Fruit fly (Drosophila melanogaster) whole organism, embryonic: ENCODE results near the gene ClpP.
A peak's percentile ranks its signal among the peaks of the same experiment; 100 is the strongest.

Source experiments
- CG10209 ChIP-seq: fragments of 200-800 bp; sonication (Bioruptor generic); optimal IDR thresholded peaks from 3 replicates; lab custom pipeline; 2017; ENCODE audit warnings: missing biosample characterization, mild to moderate bottlenecking, missing genetic modification characterization, missing genetic modification reagents
- CG11085 ChIP-seq: fragments of 200-800 bp; sonication (Bioruptor generic); IDR thresholded peaks from 2 replicates; pipeline ENCODE4 v1.3.6; 2022; ENCODE audit warnings: missing biosample characterization, missing genetic modification characterization
- CG12071 ChIP-seq: fragments of 200-800 bp; sonication (Bioruptor generic); optimal IDR thresholded peaks from 3 replicates; lab custom pipeline; 2018; ENCODE audit warnings: missing biosample characterization, mild to moderate bottlenecking, missing genetic modification characterization
- CG12155 ChIP-seq: fragments of 200-800 bp; sonication (Bioruptor generic); optimal IDR thresholded peaks from 3 replicates; lab custom pipeline; 2016; ENCODE audit warnings: missing biosample characterization, missing genetic modification characterization
- CG1233 ChIP-seq: fragments of 200-800 bp; sonication (Bioruptor generic); optimal IDR thresholded peaks from 4 replicates; lab custom pipeline; 2018; ENCODE audit warnings: missing biosample characterization, mild to moderate bottlenecking, missing genetic modification characterization
- CG14014 ChIP-seq: fragments of 200-800 bp; sonication (Bioruptor generic); IDR thresholded peaks from 2 replicates; pipeline ENCODE4 v1.3.6; 2022; ENCODE audit warnings: missing biosample characterization, missing genetic modification characterization
- CG14860 ChIP-seq: fragments of 200-800 bp; sonication (Bioruptor generic); IDR thresholded peaks from 3 replicates; pipeline ENCODE4 v1.3.6; 2022; ENCODE audit warnings: missing biosample characterization, missing genetic modification characterization; ENCODE audit not compliant: partially characterized antibody
- CG17361 ChIP-seq: fragments of 200-800 bp; sonication (Bioruptor generic); IDR thresholded peaks from 3 replicates; pipeline ENCODE4 v1.3.6; 2022; ENCODE audit warnings: missing biosample characterization, missing genetic modification characterization
- CG1792 ChIP-seq: fragments of 200-800 bp; sonication (Bioruptor generic); optimal IDR thresholded peaks from 2 replicates; lab custom pipeline; 2016; ENCODE audit warnings: missing biosample characterization, missing genetic modification characterization
- CG18599 ChIP-seq: fragments of 200-800 bp; sonication (Bioruptor generic); optimal IDR thresholded peaks from 3 replicates; lab custom pipeline; 2017; ENCODE audit warnings: missing biosample characterization, missing genetic modification characterization, mild to moderate bottlenecking, moderate library complexity, missing genetic modification reagents
- CG2202 ChIP-seq: fragments of 200-800 bp; sonication (Bioruptor generic); optimal IDR thresholded peaks from 2 replicates; lab custom pipeline; 2018; ENCODE audit warnings: missing biosample characterization, mild to moderate bottlenecking, missing genetic modification characterization
- CG2678 ChIP-seq: fragments of 200-800 bp; sonication (Bioruptor generic); optimal IDR thresholded peaks from 3 replicates; lab custom pipeline; 2019; ENCODE audit warnings: missing biosample characterization, mild to moderate bottlenecking, missing genetic modification characterization, moderate library complexity
- CG2712 ChIP-seq: fragments of 200-800 bp; optimal IDR thresholded peaks from 3 replicates; lab custom pipeline; 2019; ENCODE audit warnings: missing biosample characterization, mild to moderate bottlenecking, missing genetic modification characterization, moderate library complexity
- CG31224 ChIP-seq: fragments of 200-800 bp; sonication (Bioruptor generic); IDR thresholded peaks from 2 replicates; pipeline ENCODE4 v1.3.6; 2022; ENCODE audit warnings: missing biosample characterization, missing genetic modification characterization
- CG34224 ChIP-seq: fragments of 200-800 bp; sonication (Bioruptor generic); IDR thresholded peaks from 3 replicates; pipeline ENCODE4 v1.3.6; 2022; ENCODE audit warnings: missing biosample characterization, missing genetic modification characterization; ENCODE audit not compliant: partially characterized antibody
- CG3838 ChIP-seq: fragments of 200-800 bp; sonication (Bioruptor generic); optimal IDR thresholded peaks from 3 replicates; lab custom pipeline; 2016; ENCODE audit warnings: missing biosample characterization, missing genetic modification characterization
- CG3995 ChIP-seq: fragments of 200-800 bp; sonication (Bioruptor generic); optimal IDR thresholded peaks from 3 replicates; lab custom pipeline; 2016; ENCODE audit warnings: missing biosample characterization, missing genetic modification characterization
- CG4360 ChIP-seq: fragments of 200-800 bp; sonication (Bioruptor generic); IDR thresholded peaks from 2 replicates; pipeline ENCODE4 v1.3.6; 2022; ENCODE audit warnings: missing biosample characterization, missing genetic modification characterization
- CG4617 ChIP-seq: fragments of 200-800 bp; sonication (Bioruptor generic); optimal IDR thresholded peaks from 3 replicates; lab custom pipeline; 2016; ENCODE audit warnings: missing biosample characterization, missing genetic modification characterization, borderline replicate concordance
- CG4820 ChIP-seq: fragments of 200-800 bp; sonication (Bioruptor generic); optimal IDR thresholded peaks from 3 replicates; lab custom pipeline; 2016; ENCODE audit warnings: missing biosample characterization, missing genetic modification characterization
- CG5953 ChIP-seq: fragments of 200-800 bp; sonication (Bioruptor generic); IDR thresholded peaks from 2 replicates; pipeline ENCODE4 v1.3.6; 2022; ENCODE audit warnings: missing biosample characterization, missing genetic modification characterization
- CG6175 ChIP-seq: fragments of 200-800 bp; sonication (Bioruptor generic); IDR thresholded peaks from 3 replicates; pipeline ENCODE4 v1.3.6; 2022; ENCODE audit warnings: missing biosample characterization, missing genetic modification characterization
- CG7357 ChIP-seq: fragments of 200-800 bp; sonication (Bioruptor generic); IDR thresholded peaks from 3 replicates; pipeline ENCODE4 v1.3.6; 2022; ENCODE audit warnings: missing biosample characterization, missing genetic modification characterization
- CG9437 ChIP-seq: fragments of 200-800 bp; sonication (Bioruptor generic); optimal IDR thresholded peaks from 2 replicates; lab custom pipeline; 2018; ENCODE audit warnings: missing biosample characterization, mild to moderate bottlenecking, missing genetic modification characterization
- CG9797 ChIP-seq: fragments of 200-800 bp; sonication (Bioruptor generic); optimal IDR thresholded peaks from 3 replicates; lab custom pipeline; 2018; ENCODE audit warnings: missing biosample characterization, mild to moderate bottlenecking, missing genetic modification characterization
- Ets65A ChIP-seq: fragments of 200-800 bp; sonication (Bioruptor generic); peaks from one replicate; lab custom pipeline; 2016; ENCODE audit warnings: missing biosample characterization, missing genetic modification characterization
- HLHmδ ChIP-seq: fragments of 200-800 bp; sonication (Bioruptor generic); optimal IDR thresholded peaks from 2 replicates; lab custom pipeline; 2018; ENCODE audit warnings: missing biosample characterization, mild to moderate bottlenecking, missing genetic modification characterization, moderate library complexity
- MBD-R2 ChIP-seq: fragments of 200-800 bp; sonication (Bioruptor generic); IDR thresholded peaks from 2 replicates; pipeline ENCODE4 v1.3.6; 2022; ENCODE audit warnings: missing biosample characterization, missing genetic modification characterization
- Nf-YB ChIP-seq: fragments of 200-800 bp; sonication (Bioruptor generic); optimal IDR thresholded peaks from 3 replicates; lab custom pipeline; 2019; ENCODE audit warnings: missing biosample characterization, mild to moderate bottlenecking, missing genetic modification characterization, moderate library complexity
- PHDP ChIP-seq: fragments of 200-800 bp; sonication (Bioruptor generic); optimal IDR thresholded peaks from 3 replicates; lab custom pipeline; 2018; ENCODE audit warnings: missing biosample characterization, mild to moderate bottlenecking, missing genetic modification characterization, moderate library complexity
- Poxn ChIP-seq: fragments of 200-800 bp; sonication (Bioruptor generic); IDR thresholded peaks from 2 replicates; pipeline ENCODE4 v1.3.6; 2022; ENCODE audit warnings: missing biosample characterization, missing genetic modification characterization
- Vsx1 ChIP-seq: fragments of 200-800 bp; sonication (Bioruptor generic); optimal IDR thresholded peaks from 2 replicates; lab custom pipeline; 2017; ENCODE audit warnings: missing biosample characterization, mild to moderate bottlenecking, missing genetic modification characterization, missing genetic modification reagents
- croc ChIP-seq: fragments of 200-800 bp; sonication (Bioruptor generic); conservative IDR thresholded peaks from 3 replicates; pipeline ENCODE4 v1.3.6; 2022; ENCODE audit warnings: missing biosample characterization, missing genetic modification characterization
- da ChIP-seq: fragments of 200-800 bp; sonication (Bioruptor generic); optimal IDR thresholded peaks from 2 replicates; lab custom pipeline; 2016; ENCODE audit warnings: missing biosample characterization, missing genetic modification characterization
- dimm ChIP-seq: fragments of 200-800 bp; sonication (Bioruptor generic); IDR thresholded peaks from 2 replicates; pipeline ENCODE4 v1.3.6; 2022; ENCODE audit warnings: missing biosample characterization, missing genetic modification characterization
- dysf ChIP-seq: fragments of 200-800 bp; sonication (Bioruptor generic); IDR thresholded peaks from 3 replicates; pipeline ENCODE4 v1.3.6; 2022; ENCODE audit warnings: missing biosample characterization, missing genetic modification characterization
- eve ChIP-seq, 2 experiments: fragments of >200 bp; optimal IDR thresholded peaks; 2 replicates each; lab custom pipeline; 2017; ENCODE audit warnings: missing biosample characterization in 2 of 2, missing genetic modification characterization in 2 of 2
- fd102C ChIP-seq: fragments of 200-800 bp; sonication (Bioruptor generic); optimal IDR thresholded peaks from 2 replicates; lab custom pipeline; 2018; ENCODE audit warnings: missing biosample characterization, mild to moderate bottlenecking, missing genetic modification characterization, moderate library complexity
- fd3F ChIP-seq: fragments of 200-800 bp; sonication (Bioruptor generic); optimal IDR thresholded peaks from 2 replicates; lab custom pipeline; 2018; ENCODE audit warnings: missing biosample characterization, mild to moderate bottlenecking, missing genetic modification characterization, moderate library complexity
- hb ChIP-seq: fragments of 200-800 bp; sonication (Bioruptor generic); IDR thresholded peaks from 3 replicates; pipeline ENCODE4 v1.3.6; 2022; ENCODE audit warnings: missing biosample characterization, missing genetic modification characterization; ENCODE audit not compliant: partially characterized antibody
- hth ChIP-seq: fragments of >200 bp; optimal IDR thresholded peaks from 2 replicates; lab custom pipeline; 2017; ENCODE audit warnings: inconsistent platforms
- jumu ChIP-seq: fragments of 200-800 bp; sonication (Bioruptor generic); optimal IDR thresholded peaks from 3 replicates; lab custom pipeline; 2016; ENCODE audit warnings: missing biosample characterization, missing genetic modification characterization
- mam ChIP-seq: fragments of 200-800 bp; sonication (Bioruptor generic); optimal IDR thresholded peaks from 3 replicates; lab custom pipeline; 2016; ENCODE audit warnings: missing biosample characterization, missing genetic modification characterization
- pfk ChIP-seq: fragments of 200-800 bp; sonication (Bioruptor generic); optimal IDR thresholded peaks from 2 replicates; lab custom pipeline; 2018; ENCODE audit warnings: missing biosample characterization, mild to moderate bottlenecking, missing genetic modification characterization, moderate library complexity
- pita ChIP-seq: fragments of 200-800 bp; sonication (Bioruptor generic); optimal IDR thresholded peaks from 2 replicates; lab custom pipeline; 2017; ENCODE audit warnings: missing biosample characterization, mild to moderate bottlenecking, missing genetic modification characterization
- prd ChIP-seq, 3 experiments: fragments of >200 bp in 2 of 3; fragments of 200-800 bp in 1 of 3; sonication (Bioruptor generic) in 1 of 3; optimal IDR thresholded peaks in 2 of 3; IDR thresholded peaks in 1 of 3; 2 replicates in 2 of 3; 3 replicates in 1 of 3; pipeline versions ENCODE4 v1.3.6 to Lab custom; 2017 to 2022; ENCODE audit warnings: missing biosample characterization in 1 of 3, missing genetic modification characterization in 1 of 3
- scrt ChIP-seq: fragments of 200-800 bp; sonication (Bioruptor generic); optimal IDR thresholded peaks from 2 replicates; lab custom pipeline; 2018; ENCODE audit warnings: missing biosample characterization, mild to moderate bottlenecking, missing genetic modification characterization, moderate library complexity
- sna ChIP-seq: fragments of 200-800 bp; sonication (Bioruptor generic); IDR thresholded peaks from 2 replicates; pipeline ENCODE4 v1.3.6; 2022; ENCODE audit warnings: missing biosample characterization, missing genetic modification characterization; ENCODE audit not compliant: partially characterized antibody
- twi ChIP-seq: fragments of 200-800 bp; optimal IDR thresholded peaks from 2 replicates; lab custom pipeline; 2019; ENCODE audit warnings: missing biosample characterization, mild to moderate bottlenecking, missing genetic modification characterization, moderate library complexity
- zen ChIP-seq: fragments of 200-800 bp; sonication (Bioruptor generic); optimal IDR thresholded peaks from 3 replicates; lab custom pipeline; 2018; ENCODE audit warnings: missing biosample characterization, mild to moderate bottlenecking, missing genetic modification characterization, moderate library complexity

ClpP gene

dm6 chr2L:10339212-10339721 is 17.3 kb upstream of the ClpP start, which contains the start of gene SamDC (continued):
- TF ChIP-seq hb (GFP tag; lab: Robert Waterston, UW): peak; percentile 73; the same call in 2 of the 3 replicates
- TF ChIP-seq PHDP (tag; lab: Kevin White, UChicago): peak; percentile 63
- peak; percentile 58 for TF ChIP-seq zen (tag; lab: Kevin White, UChicago)
- peak; percentile 54 for TF ChIP-seq mam (GFP tag; lab: Kevin White, UChicago)
- no peak for TF ChIP-seq Poxn (GFP tag; lab: Robert Waterston, UW)
- TF ChIP-seq CG31224: no peak
- TF ChIP-seq CG1233 (GFP tag; lab: Kevin White, UChicago): no peak
- TF ChIP-seq da (GFP tag; lab: Kevin White, UChicago): no peak
- TF ChIP-seq jumu: peak; percentile 25
- peak; percentile 14 for TF ChIP-seq Ets65A (GFP tag; lab: Kevin White, UChicago)
- TF ChIP-seq CG18599 (GFP tag; lab: Kevin White, UChicago): no peak
- TF ChIP-seq CG11085 (GFP tag; lab: Robert Waterston, UW): no peak
- peak; percentile 25 for TF ChIP-seq fd3F (GFP tag; lab: Kevin White, UChicago)
- no peak for TF ChIP-seq prd (optimal IDR thresholded peaks at IDR 0.05; lab: Kevin White, UChicago)
- no peak; the same call in 1 of the 3 replicates for TF ChIP-seq prd (GFP tag; IDR thresholded peaks at IDR 0.05; lab: Robert Waterston, UW)
- no peak for TF ChIP-seq CG2202 (tag; lab: Kevin White, UChicago)
- no peak for TF ChIP-seq CG5953
- no peak for TF ChIP-seq CG14014 (GFP tag; lab: Robert Waterston, UW)
- TF ChIP-seq Vsx1 (GFP tag; lab: Kevin White, UChicago): no peak
- peak; percentile 27 for TF ChIP-seq CG12155 (GFP tag; lab: Kevin White, UChicago)
- TF ChIP-seq hth (lab: Kevin White, UChicago): no peak
- no peak for TF ChIP-seq CG3838
- TF ChIP-seq CG9437 (GFP tag; lab: Kevin White, UChicago): peak; percentile 25
- peak; percentile 59; the same call in 1 of the 3 replicates for TF ChIP-seq dysf
- TF ChIP-seq CG7357 (GFP tag; lab: Robert Waterston, UW): peak; percentile 96
- peak; percentile 33 for TF ChIP-seq CG2678 (tag; lab: Kevin White, UChicago)
- TF ChIP-seq CG4820 (GFP tag; lab: Kevin White, UChicago): no peak
- no peak for TF ChIP-seq CG12071 (GFP tag; lab: Kevin White, UChicago)
- TF ChIP-seq CG2712 (tag; lab: Kevin White, UChicago): peak; percentile 53
- TF ChIP-seq CG4360 (GFP tag; lab: Robert Waterston, UW): 0 out of 2 replicates have a peak, but pooled peaks have one; percentile 31
- peak in 1 of 2 experiments; percentile 7 for TF ChIP-seq eve (GFP tag; optimal IDR thresholded peaks at IDR 0.05; lab: Kevin White, UChicago)
- TF ChIP-seq CG1792 (GFP tag; lab: Kevin White, UChicago): no peak
- no peak for TF ChIP-seq CG6175 (GFP tag; lab: Robert Waterston, UW)
- peak; percentile 61 for TF ChIP-seq pfk
- peak; percentile 79 for TF ChIP-seq CG34224 (GFP tag; lab: Robert Waterston, UW)
- TF ChIP-seq fd102C (GFP tag; lab: Kevin White, UChicago): no peak
- TF ChIP-seq Nf-YB (GFP tag; lab: Kevin White, UChicago): peak; percentile 4
- peak; percentile 17 for TF ChIP-seq twi (tag; lab: Kevin White, UChicago)
- peak; percentile 46 for TF ChIP-seq scrt (GFP tag; lab: Kevin White, UChicago)
- peak; percentile 36 for TF ChIP-seq CG10209 (GFP tag; lab: Kevin White, UChicago)
- peak; percentile 44 for TF ChIP-seq CG9797 (GFP tag; lab: Kevin White, UChicago)
- peak; percentile 8 for TF ChIP-seq CG3995 (GFP tag; lab: Kevin White, UChicago)
- TF ChIP-seq MBD-R2 (GFP tag; lab: Robert Waterston, UW): peak; percentile 78
- no peak for TF ChIP-seq dimm (GFP tag; lab: Robert Waterston, UW)
- no peak for TF ChIP-seq pita (GFP tag; lab: Kevin White, UChicago)
- peak; percentile 61 for TF ChIP-seq CG14860 (GFP tag; lab: Robert Waterston, UW)
- TF ChIP-seq CG4617: peak; percentile 42
- peak; percentile 4 for TF ChIP-seq CG17361
- TF ChIP-seq sna (GFP tag; lab: Robert Waterston, UW): peak; percentile 63
- no peak for TF ChIP-seq croc (GFP tag; lab: Robert Waterston, UW)
- TF ChIP-seq HLHmδ: peak; percentile 46
